Fruit fly (Drosophila melanogaster) whole organism, embryonic: Measurements from ENCODE around the gene CG7377.

Experiments
- Atf3 ChIP-seq: fragments of 200-800 bp; sonication (Bioruptor generic); optimal IDR thresholded peaks from 3 replicates; lab custom pipeline; 2016; ENCODE audit warnings: missing biosample characterization, missing genetic modification characterization
- BtbVII ChIP-seq: fragments of 200-800 bp; sonication (Bioruptor generic); optimal IDR thresholded peaks from 3 replicates; lab custom pipeline; 2017; ENCODE audit warnings: missing biosample characterization, mild to moderate bottlenecking, missing genetic modification characterization
- CG10543 ChIP-seq: fragments of 200-800 bp; sonication (Bioruptor generic); optimal IDR thresholded peaks from 3 replicates; lab custom pipeline; 2017; ENCODE audit warnings: missing biosample characterization, mild to moderate bottlenecking, missing genetic modification characterization, moderate library complexity
- CG11456 ChIP-seq: fragments of 200-800 bp; sonication (Bioruptor generic); IDR thresholded peaks from 3 replicates; pipeline ENCODE4 v1.3.6; 2022; ENCODE audit warnings: missing biosample characterization, missing genetic modification characterization
- CG13894 ChIP-seq: fragments of 200-800 bp; sonication (Bioruptor generic); optimal IDR thresholded peaks from 3 replicates; lab custom pipeline; 2018; ENCODE audit warnings: missing biosample characterization, mild to moderate bottlenecking, missing genetic modification characterization, moderate library complexity
- CG15479 ChIP-seq: fragments of 200-800 bp; sonication (Bioruptor generic); optimal IDR thresholded peaks from 3 replicates; lab custom pipeline; 2019; ENCODE audit warnings: missing biosample characterization, mild to moderate bottlenecking, missing genetic modification characterization, moderate library complexity
- CG15696 ChIP-seq: fragments of 200-800 bp; sonication (Bioruptor generic); optimal IDR thresholded peaks from 2 replicates; lab custom pipeline; 2019; ENCODE audit warnings: missing biosample characterization, mild to moderate bottlenecking, missing genetic modification characterization, moderate library complexity
- CG2202 ChIP-seq: fragments of 200-800 bp; sonication (Bioruptor generic); optimal IDR thresholded peaks from 2 replicates; lab custom pipeline; 2018; ENCODE audit warnings: missing biosample characterization, mild to moderate bottlenecking, missing genetic modification characterization
- CG2889 ChIP-seq: fragments of 200-800 bp; sonication (Bioruptor generic); IDR thresholded peaks from 3 replicates; pipeline ENCODE4 v1.3.6; 2022; ENCODE audit warnings: missing biosample characterization, missing genetic modification characterization
- CG32767 ChIP-seq: fragments of 200-800 bp; sonication (Bioruptor generic); IDR thresholded peaks from 2 replicates; pipeline ENCODE4 v1.3.6; 2022; ENCODE audit warnings: missing biosample characterization, missing genetic modification characterization
- CG34422 ChIP-seq: fragments of 200-800 bp; sonication (Bioruptor generic); IDR thresholded peaks from 3 replicates; pipeline ENCODE4 v1.3.6; 2022; ENCODE audit warnings: missing biosample characterization, missing genetic modification characterization
- CG4282 ChIP-seq: fragments of 200-800 bp; sonication (Bioruptor generic); optimal IDR thresholded peaks from 2 replicates; lab custom pipeline; 2016; ENCODE audit warnings: missing biosample characterization, missing genetic modification characterization
- CG6272 ChIP-seq: fragments of 200-800 bp; sonication (Bioruptor generic); IDR thresholded peaks from 2 replicates; pipeline ENCODE4 v1.3.6; 2022; ENCODE audit warnings: missing biosample characterization, missing genetic modification characterization
- CG6683 ChIP-seq: fragments of 200-800 bp; sonication (Bioruptor generic); optimal IDR thresholded peaks from 2 replicates; lab custom pipeline; 2017; ENCODE audit warnings: missing biosample characterization, mild to moderate bottlenecking, missing genetic modification characterization, missing genetic modification reagents
- CG7357 ChIP-seq: fragments of 200-800 bp; sonication (Bioruptor generic); IDR thresholded peaks from 3 replicates; pipeline ENCODE4 v1.3.6; 2022; ENCODE audit warnings: missing biosample characterization, missing genetic modification characterization
- CG7928 ChIP-seq: fragments of 200-800 bp; sonication (Bioruptor generic); optimal IDR thresholded peaks from 2 replicates; lab custom pipeline; 2017; ENCODE audit warnings: missing biosample characterization, mild to moderate bottlenecking, missing genetic modification characterization
- CG8089 ChIP-seq: fragments of 200-800 bp; sonication (Bioruptor generic); optimal IDR thresholded peaks from 3 replicates; lab custom pipeline; 2016; ENCODE audit warnings: missing biosample characterization, missing genetic modification characterization
- CTCF ChIP-seq: fragments of 200-800 bp; sonication (Bioruptor generic); optimal IDR thresholded peaks from 2 replicates; lab custom pipeline; 2017; ENCODE audit warnings: missing biosample characterization, mild to moderate bottlenecking, missing genetic modification characterization, moderate library complexity
- CrebB ChIP-seq: fragments of 200-800 bp; sonication (Bioruptor generic); optimal IDR thresholded peaks from 3 replicates; lab custom pipeline; 2018; ENCODE audit warnings: missing biosample characterization, mild to moderate bottlenecking, missing genetic modification characterization
- Dbx ChIP-seq: fragments of 200-800 bp; sonication (Bioruptor generic); IDR thresholded peaks from 3 replicates; pipeline ENCODE4 v1.3.6; 2022; ENCODE audit warnings: missing biosample characterization, missing genetic modification characterization
- Deaf1 ChIP-seq: fragments of 200-800 bp; optimal IDR thresholded peaks from 3 replicates; lab custom pipeline; 2019; ENCODE audit warnings: missing biosample characterization, mild to moderate bottlenecking, missing genetic modification characterization, moderate library complexity
- Drgx ChIP-seq: fragments of 200-800 bp; sonication (Bioruptor generic); IDR thresholded peaks from 2 replicates; pipeline ENCODE4 v1.3.6; 2022; ENCODE audit warnings: missing biosample characterization, missing genetic modification characterization
- Gsc ChIP-seq: fragments of 200-800 bp; sonication (Bioruptor generic); IDR thresholded peaks from 2 replicates; pipeline ENCODE4 v1.3.6; 2022; ENCODE audit warnings: missing biosample characterization, missing genetic modification characterization
- HLHmδ ChIP-seq: fragments of 200-800 bp; sonication (Bioruptor generic); optimal IDR thresholded peaks from 2 replicates; lab custom pipeline; 2018; ENCODE audit warnings: missing biosample characterization, mild to moderate bottlenecking, missing genetic modification characterization, moderate library complexity
- Max ChIP-seq: fragments of 200-800 bp; sonication (Bioruptor generic); optimal IDR thresholded peaks from 2 replicates; lab custom pipeline; 2016; ENCODE audit warnings: missing biosample characterization, mild to moderate bottlenecking, missing genetic modification characterization
- Opbp ChIP-seq: fragments of 200-800 bp; sonication (Bioruptor generic); IDR thresholded peaks from 3 replicates; pipeline ENCODE4 v1.3.6; 2022; ENCODE audit warnings: missing biosample characterization, missing genetic modification characterization; ENCODE audit not compliant: partially characterized antibody
- Xrp1 ChIP-seq: fragments of 200-800 bp; sonication (Bioruptor generic); IDR thresholded peaks from 2 replicates; pipeline ENCODE4 v1.3.6; 2022; ENCODE audit warnings: missing biosample characterization, missing genetic modification characterization
- chinmo ChIP-seq: fragments of 200-800 bp; sonication (Bioruptor generic); IDR thresholded peaks from 4 replicates; pipeline ENCODE4 v1.3.6; 2022; ENCODE audit warnings: missing biosample characterization, missing genetic modification characterization; ENCODE audit not compliant: partially characterized antibody
- crol ChIP-seq: fragments of 200-800 bp; sonication (Bioruptor generic); IDR thresholded peaks from 2 replicates; pipeline ENCODE4 v1.3.6; 2022; ENCODE audit warnings: missing biosample characterization, missing genetic modification characterization
- eyg ChIP-seq: fragments of 200-800 bp; sonication (Bioruptor generic); optimal IDR thresholded peaks from 3 replicates; lab custom pipeline; 2016; ENCODE audit warnings: missing biosample characterization, missing genetic modification characterization
- fd64A ChIP-seq: fragments of 200-800 bp; sonication (Bioruptor generic); optimal IDR thresholded peaks from 3 replicates; lab custom pipeline; 2018; ENCODE audit warnings: missing biosample characterization, mild to moderate bottlenecking, missing genetic modification characterization
- maf-S ChIP-seq: fragments of 200-800 bp; sonication (Bioruptor generic); optimal IDR thresholded peaks from 2 replicates; lab custom pipeline; 2016; ENCODE audit warnings: missing biosample characterization, missing genetic modification characterization
- pb ChIP-seq: fragments of 200-800 bp; sonication (Bioruptor generic); optimal IDR thresholded peaks from 3 replicates; lab custom pipeline; 2016; ENCODE audit warnings: missing biosample characterization, missing genetic modification characterization
- pho ChIP-seq: fragments of 200-800 bp; sonication (Bioruptor generic); optimal IDR thresholded peaks from 2 replicates; lab custom pipeline; 2016; ENCODE audit warnings: missing biosample characterization, missing genetic modification characterization
- sens ChIP-seq: fragments of 200-800 bp; sonication (Bioruptor generic); peaks from one replicate; lab custom pipeline; 2016; ENCODE audit warnings: missing biosample characterization, missing genetic modification characterization
- stwl ChIP-seq: fragments of 200-800 bp; sonication (Bioruptor generic); optimal IDR thresholded peaks from 3 replicates; lab custom pipeline; 2018; ENCODE audit warnings: missing biosample characterization, mild to moderate bottlenecking, missing genetic modification characterization, moderate library complexity
- tap ChIP-seq: fragments of 200-800 bp; optimal IDR thresholded peaks from 3 replicates; lab custom pipeline; 2019; ENCODE audit warnings: missing biosample characterization, mild to moderate bottlenecking, missing genetic modification characterization, moderate library complexity
- tin ChIP-seq: fragments of 200-800 bp; sonication (Bioruptor generic); optimal IDR thresholded peaks from 3 replicates; lab custom pipeline; 2016; ENCODE audit warnings: missing biosample characterization, missing genetic modification characterization
- zen2 ChIP-seq: fragments of 200-800 bp; sonication (Bioruptor generic); IDR thresholded peaks from 3 replicates; pipeline ENCODE4 v1.3.6; 2022; ENCODE audit warnings: missing biosample characterization, missing genetic modification characterization; ENCODE audit not compliant: partially characterized antibody
- zfh2 ChIP-seq: fragments of 200-800 bp; sonication (Bioruptor generic); optimal IDR thresholded peaks from 2 replicates; lab custom pipeline; 2016; ENCODE audit warnings: missing biosample characterization, missing genetic modification characterization

CG7377 gene

DNA sequence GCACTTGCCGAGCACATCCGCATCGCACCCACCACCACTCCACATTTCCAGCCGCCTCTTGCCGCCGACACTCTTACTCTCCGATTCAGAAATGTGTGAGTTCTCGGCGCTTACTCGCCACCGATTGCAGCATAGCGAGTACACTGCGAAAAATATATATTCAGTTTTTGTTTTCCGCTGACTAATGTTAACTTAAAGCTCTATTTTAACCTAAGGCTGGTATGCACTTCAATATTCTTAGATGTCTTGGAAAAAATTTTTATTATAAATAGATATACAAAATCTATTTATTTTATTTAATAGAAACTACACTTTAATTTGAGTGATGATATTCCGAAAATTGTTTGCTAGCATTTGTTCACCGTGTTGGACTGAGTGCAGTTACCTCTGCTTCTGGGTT lies 9.8 kb downstream of the CG7377 start:
- no peak for TF ChIP-seq zfh2 (GFP tag; lab: Kevin White, UChicago)
- TF ChIP-seq pho (GFP tag; lab: Kevin White, UChicago) = no peak
- TF ChIP-seq Xrp1 = no peak
- no peak for TF ChIP-seq Atf3 (GFP tag; lab: Kevin White, UChicago)
- no peak for TF ChIP-seq Gsc (GFP tag; lab: Robert Waterston, UW)
- TF ChIP-seq HLHmδ (GFP tag; lab: Kevin White, UChicago) = no peak
- no peak for TF ChIP-seq CG2202 (tag; lab: Kevin White, UChicago)
- no peak for TF ChIP-seq tap (tag; lab: Kevin White, UChicago)
- no peak for TF ChIP-seq CTCF
- TF ChIP-seq tin (GFP tag; lab: Kevin White, UChicago) = no peak
- TF ChIP-seq CG4282 (GFP tag; lab: Kevin White, UChicago) = no peak
- TF ChIP-seq CG7928 (GFP tag; lab: Kevin White, UChicago) = no peak
- TF ChIP-seq Max (GFP tag; lab: Kevin White, UChicago) = no peak

DNA sequence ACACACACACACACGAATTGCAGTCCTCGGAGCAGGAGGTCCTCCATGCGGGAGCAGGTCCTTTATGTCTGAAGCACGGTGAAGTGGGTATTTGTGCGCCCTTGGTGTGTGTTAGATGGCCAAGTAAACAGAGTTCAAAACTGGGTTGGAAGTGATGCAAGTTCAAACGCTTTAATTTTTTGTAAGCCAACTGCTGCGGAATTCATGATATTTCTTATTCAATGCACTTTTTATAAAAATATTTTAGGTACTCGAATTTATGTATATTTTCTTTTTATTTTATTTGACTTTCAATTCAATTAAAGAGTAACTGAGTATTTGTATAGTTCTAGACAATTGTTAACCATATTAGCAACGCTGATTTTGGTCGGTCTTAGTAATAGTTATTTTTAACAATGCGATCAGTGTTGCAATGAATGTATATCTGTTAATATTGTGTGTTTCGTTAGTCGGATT lies 10.5 kb downstream of the CG7377 start, which contains the start of the genes CG14137 and CG46394:
Gene CG14137, minus strand, starts transcription at position 101 of the 456 bp plus-strand sequence.
Gene CG46394, plus strand, starts transcription at position 406 of the 456 bp plus-strand sequence.
- no peak for TF ChIP-seq CG15696 (tag; lab: Kevin White, UChicago)
- 0 out of 3 replicates have a peak, but pooled peaks have one; percentile 3 for TF ChIP-seq CG2889

DNA sequence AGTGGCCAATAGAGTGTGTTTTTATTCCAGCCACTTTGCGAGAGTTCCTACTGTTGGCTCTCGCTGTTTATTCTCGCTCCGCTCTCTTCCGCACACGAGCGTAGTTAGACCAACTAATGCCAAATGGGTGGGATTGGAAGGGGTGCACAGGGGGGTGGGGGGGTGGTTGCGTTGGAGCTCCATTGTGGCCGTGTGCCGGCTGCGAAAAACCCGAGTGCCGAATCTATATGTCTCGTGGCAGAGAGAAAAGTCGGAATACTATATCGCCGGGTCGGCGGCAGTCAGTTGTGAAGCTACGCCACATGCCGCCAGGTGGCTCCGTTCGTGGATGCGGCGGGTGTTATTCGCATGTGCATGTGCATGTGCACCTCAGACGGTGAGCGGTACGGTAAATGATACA lies 11.6 kb downstream of the CG7377 start:
- no peak for TF ChIP-seq CG10543 (GFP tag; lab: Kevin White, UChicago)
- TF ChIP-seq CTCF = peak; percentile 40
- no peak for TF ChIP-seq stwl (tag; lab: Kevin White, UChicago)
- TF ChIP-seq CrebB = no peak
- TF ChIP-seq Deaf1 (tag; lab: Kevin White, UChicago) = peak; percentile 85
- 0 out of 3 replicates have a peak, but pooled peaks have one; percentile 47 for TF ChIP-seq CG11456 (GFP tag; lab: Robert Waterston, UW)
- 0 out of 3 replicates have a peak, but pooled peaks have one; percentile 32 for TF ChIP-seq CG7357 (GFP tag; lab: Robert Waterston, UW)
- TF ChIP-seq fd64A = no peak
- TF ChIP-seq BtbVII (GFP tag; lab: Kevin White, UChicago) = no peak
- TF ChIP-seq Dbx = 0 out of 3 replicates have a peak, but pooled peaks have one; percentile 11
- TF ChIP-seq Drgx (GFP tag; lab: Robert Waterston, UW) = 0 out of 2 replicates have a peak, but pooled peaks have one; percentile 11
- peak; percentile 82 for TF ChIP-seq crol (GFP tag; lab: Robert Waterston, UW)
- no peak for TF ChIP-seq CG8089 (GFP tag; lab: Kevin White, UChicago)
- no peak for TF ChIP-seq zen2 (GFP tag; lab: Robert Waterston, UW)
- TF ChIP-seq CG15479 (GFP tag; lab: Kevin White, UChicago) = no peak
- TF ChIP-seq CG32767 = 0 out of 2 replicates have a peak, but pooled peaks have one; percentile 12
- 0 out of 4 replicates have a peak, but pooled peaks have one; percentile 21 for TF ChIP-seq chinmo (GFP tag; lab: Robert Waterston, UW)
- TF ChIP-seq CG6272 = peak; percentile 31; the same call in 1 of the 2 replicates
- TF ChIP-seq Opbp (GFP tag; lab: Robert Waterston, UW) = 0 out of 3 replicates have a peak, but pooled peaks have one; percentile 31
- TF ChIP-seq eyg (GFP tag; lab: Kevin White, UChicago) = no peak
- no peak for TF ChIP-seq maf-S (GFP tag; lab: Kevin White, UChicago)
- no peak for TF ChIP-seq CG6683 (GFP tag; lab: Kevin White, UChicago)
- no peak for TF ChIP-seq sens (GFP tag; lab: Kevin White, UChicago)
- peak; percentile 84 for TF ChIP-seq CG13894
- TF ChIP-seq CG15696 (tag; lab: Kevin White, UChicago) = no peak
- TF ChIP-seq CG34422 = peak; percentile 28; the same call in 1 of the 3 replicates
- TF ChIP-seq pb (GFP tag; lab: Kevin White, UChicago) = no peak
- TF ChIP-seq, all 482 proteins: peak for 13
